Worm (Caenorhabditis elegans) whole organism, dauer: ENCODE results near the gene mcm-7.

Source experiments
- unc-62 ChIP-seq: sonication (generic microtip); optimal IDR thresholded peaks from 2 replicates; lab custom pipeline; 2017; ENCODE audit warnings: missing biosample characterization, missing genetic modification reagents, missing genetic modification characterization

The mcm-7 gene

DNA sequence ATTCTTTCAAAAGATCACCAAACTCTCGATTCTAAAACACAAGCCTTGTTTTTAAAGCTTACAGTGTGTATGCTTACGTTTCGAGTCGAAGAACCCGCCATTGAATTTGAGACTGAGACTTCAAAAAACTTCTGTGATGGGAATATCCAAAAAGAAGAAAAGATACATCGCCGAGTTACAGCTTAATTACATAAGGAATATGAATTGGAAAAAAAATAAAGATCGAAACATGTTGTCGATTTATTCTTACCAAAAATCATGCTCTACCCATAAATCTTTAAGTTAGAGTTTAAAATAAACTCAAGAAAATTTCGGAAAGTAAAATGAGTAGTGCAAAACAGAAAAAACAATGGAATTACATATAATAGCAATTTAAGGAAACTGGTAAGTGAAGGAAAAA lies 39.2 kb downstream of the mcm-7 start, which contains the start of gene F13A2.10:
F13A2.10 (minus strand) TSS at position 101 of the 400 bp plus-strand sequence.
- no peak for TF ChIP-seq unc-62 (GFP tag; lab: Kevin White, UChicago)

DNA sequence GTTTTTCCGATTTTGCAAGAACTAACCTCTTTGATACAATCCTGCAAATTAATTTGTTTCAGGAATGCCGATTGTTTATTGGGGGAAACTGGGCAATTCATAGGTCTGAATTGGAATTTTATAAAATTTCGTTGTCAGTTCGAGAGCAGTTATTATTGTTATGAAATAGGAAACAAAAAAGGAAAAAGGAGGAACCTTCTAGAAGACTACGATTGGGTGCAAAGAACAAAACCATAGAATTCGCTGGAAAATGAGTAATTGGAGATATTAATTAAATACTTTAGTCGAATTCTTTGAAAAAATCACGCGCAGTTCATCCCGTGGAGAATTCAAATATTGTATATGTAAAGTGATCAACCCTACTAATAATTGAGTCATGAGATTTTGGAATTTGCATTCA lies 40.4 kb downstream of the mcm-7 start, which contains the start of gene F13A2.9:
F13A2.9 (minus strand) TSS at position 101 of the 400 bp plus-strand sequence.
- TF ChIP-seq unc-62 (GFP tag; lab: Kevin White, UChicago) = no peak

DNA sequence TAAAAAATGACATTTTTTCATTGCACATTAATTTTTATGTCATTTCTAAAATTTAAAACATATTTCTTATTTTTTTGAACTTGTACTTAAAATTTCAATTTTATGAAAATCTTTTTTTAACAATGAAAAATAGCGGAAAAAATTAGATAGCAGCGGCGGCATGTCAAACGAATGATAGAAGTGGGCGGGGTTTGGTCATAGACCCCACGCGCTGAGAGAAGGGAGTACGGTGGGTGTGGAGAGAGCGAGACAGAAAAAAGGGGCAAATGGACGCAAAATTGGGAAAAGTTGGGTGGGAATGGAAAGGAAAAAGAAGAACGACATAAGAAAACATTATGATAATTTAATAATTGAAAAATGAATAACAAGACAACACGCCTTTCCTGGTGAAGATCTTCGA lies 41.0 kb downstream of the mcm-7 start:
- no peak for TF ChIP-seq unc-62 (GFP tag; lab: Kevin White, UChicago)

DNA sequence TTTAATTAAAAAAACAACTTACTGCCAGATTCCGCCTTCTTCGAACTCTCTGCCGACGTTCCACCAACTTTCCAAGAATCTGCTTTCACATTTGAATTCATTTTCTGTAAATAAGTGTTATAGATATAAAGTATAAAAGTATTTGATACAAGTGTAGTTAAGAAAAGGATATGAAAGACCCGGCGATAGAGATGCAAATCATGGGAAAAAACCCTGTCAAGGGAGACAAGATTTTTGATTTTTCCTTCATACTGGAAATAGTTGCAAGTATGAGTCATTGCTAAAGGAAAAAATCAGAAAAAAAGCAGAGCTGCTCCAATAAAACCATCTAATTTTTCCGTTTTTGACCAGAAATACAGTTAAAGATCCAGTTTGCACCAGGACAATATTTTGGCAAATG lies 49.3 kb downstream of the mcm-7 start, which contains the start of gene F13A2.3:
F13A2.3 (minus strand) TSS at position 101 of the 400 bp plus-strand sequence.
- no peak for TF ChIP-seq unc-62 (GFP tag; lab: Kevin White, UChicago)

DNA sequence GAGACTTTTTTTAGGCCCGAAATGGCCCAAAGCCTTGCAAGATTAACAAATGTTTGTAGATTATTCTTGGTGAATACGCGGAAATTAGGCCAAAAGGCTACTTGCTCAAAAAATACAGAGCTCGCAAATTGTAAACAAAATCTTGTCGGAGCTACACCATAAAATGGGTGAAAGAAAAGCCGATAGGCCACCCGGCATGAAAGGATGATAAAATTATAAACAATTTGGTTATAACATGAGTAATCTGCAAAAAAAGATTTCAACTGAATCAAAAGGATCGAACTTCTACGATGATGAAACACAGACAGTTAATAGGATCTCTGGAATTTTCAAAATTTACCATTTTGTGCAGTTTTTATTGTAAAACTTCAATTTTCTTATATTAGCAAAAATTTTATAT lies 51.2 kb downstream of the mcm-7 start:
- TF ChIP-seq unc-62 (GFP tag; lab: Kevin White, UChicago) = no peak

DNA sequence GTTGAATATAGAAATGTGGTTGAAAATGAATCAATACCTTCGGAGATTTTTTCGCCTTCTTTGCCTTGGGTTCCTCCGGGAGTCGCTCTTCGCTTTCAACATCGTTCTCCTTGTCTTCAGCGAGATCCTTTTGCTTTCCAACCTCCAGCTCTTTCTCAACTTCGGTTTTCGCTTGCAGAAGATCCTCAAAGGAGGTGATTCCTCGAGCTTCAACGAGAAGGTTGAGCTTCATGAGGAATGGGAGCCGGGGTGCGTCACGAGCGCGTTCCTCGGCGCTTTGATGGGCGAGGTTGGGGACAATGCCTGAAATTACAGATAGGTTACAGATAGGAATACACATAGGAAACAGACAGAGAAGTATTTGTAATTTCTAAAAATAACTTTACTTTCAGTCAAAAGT lies 51.9 kb downstream of the mcm-7 start:
- TF ChIP-seq unc-62 (GFP tag; lab: Kevin White, UChicago) = no peak
